Fruit fly (Drosophila melanogaster) whole organism, pupa: ENCODE results near the gene CG32645.

ENCODE experiments used
- CG13204 ChIP-seq: fragments of 200-800 bp; sonication (Bioruptor generic); optimal IDR thresholded peaks from 2 replicates; lab custom pipeline; 2018; ENCODE audit warnings: missing biosample characterization, mild to moderate bottlenecking, missing genetic modification characterization, moderate library complexity
- CG14655 ChIP-seq: fragments of 200-800 bp; sonication (Bioruptor generic); optimal IDR thresholded peaks from 3 replicates; lab custom pipeline; 2017; ENCODE audit warnings: mild to moderate bottlenecking, missing biosample characterization, missing genetic modification reagents, missing genetic modification characterization
- CG15710 ChIP-seq: fragments of 200-800 bp; sonication (Bioruptor generic); optimal IDR thresholded peaks from 2 replicates; lab custom pipeline; 2018; ENCODE audit warnings: missing biosample characterization, mild to moderate bottlenecking, missing genetic modification characterization, moderate library complexity
- CG17806 ChIP-seq: fragments of 200-800 bp; sonication (Bioruptor generic); optimal IDR thresholded peaks from 2 replicates; lab custom pipeline; 2018; ENCODE audit warnings: missing biosample characterization, mild to moderate bottlenecking, missing genetic modification characterization, moderate library complexity
- CG34367 ChIP-seq: fragments of 200-800 bp; sonication (Bioruptor generic); optimal IDR thresholded peaks from 2 replicates; lab custom pipeline; 2018; ENCODE audit warnings: missing biosample characterization, mild to moderate bottlenecking, missing genetic modification characterization
- CG4496 ChIP-seq: fragments of 200-800 bp; sonication (Bioruptor generic); IDR thresholded peaks from 3 replicates; pipeline ENCODE4 v1.3.6; 2022; ENCODE audit warnings: missing biosample characterization, missing genetic modification characterization
- CG8159 ChIP-seq: fragments of 200-800 bp; sonication (Bioruptor generic); optimal IDR thresholded peaks from 3 replicates; lab custom pipeline; 2018; ENCODE audit warnings: missing biosample characterization, mild to moderate bottlenecking, missing genetic modification characterization, moderate library complexity
- CG9948 ChIP-seq: fragments of 200-800 bp; sonication (Bioruptor generic); optimal IDR thresholded peaks from 2 replicates; lab custom pipeline; 2018; ENCODE audit warnings: missing biosample characterization, mild to moderate bottlenecking, missing genetic modification characterization, moderate library complexity
- D1 ChIP-seq: fragments of 200-800 bp; sonication (Bioruptor generic); optimal IDR thresholded peaks from 2 replicates; lab custom pipeline; 2018; ENCODE audit warnings: missing biosample characterization, mild to moderate bottlenecking, missing genetic modification characterization, moderate library complexity
- EcR ChIP-seq: fragments of 200-800 bp; sonication (Bioruptor generic); optimal IDR thresholded peaks from 3 replicates; lab custom pipeline; 2019; ENCODE audit warnings: missing biosample characterization, missing genetic modification characterization, mild to moderate bottlenecking, moderate library complexity, missing genetic modification reagents
- Pif1B ChIP-seq: fragments of 200-800 bp; sonication (Bioruptor generic); optimal IDR thresholded peaks from 3 replicates; lab custom pipeline; 2016; ENCODE audit warnings: missing biosample characterization, missing genetic modification characterization
- fd96Ca ChIP-seq: fragments of 200-800 bp; sonication (Bioruptor generic); IDR thresholded peaks from 3 replicates; pipeline ENCODE4 v1.3.6; 2022; ENCODE audit warnings: missing biosample characterization, missing genetic modification characterization
- rn ChIP-seq: fragments of 200-800 bp; sonication (Bioruptor generic); IDR thresholded peaks from 2 replicates; pipeline ENCODE4 v1.3.6; 2022; ENCODE audit warnings: missing biosample characterization, missing genetic modification characterization

DNA sequence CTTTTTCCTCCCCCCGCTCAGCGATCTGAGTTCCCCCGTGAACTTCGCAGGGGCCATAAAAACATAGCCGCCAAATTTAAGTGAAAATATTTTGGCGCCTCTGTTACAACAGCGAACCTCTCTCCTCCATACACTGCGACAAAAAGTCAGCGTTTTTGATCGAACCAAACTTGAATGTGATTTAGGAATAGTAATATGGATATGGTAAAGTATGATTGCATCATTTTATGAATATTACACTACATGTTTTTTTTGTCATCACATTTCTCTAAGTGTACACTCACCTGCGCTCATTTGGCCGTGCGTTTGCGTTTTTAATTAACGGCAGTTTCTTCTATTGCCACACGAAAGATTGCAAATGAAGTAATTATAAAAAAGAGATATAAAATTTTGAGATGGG is 3.3 kb upstream of the CG32645 start:
- no peak for TF ChIP-seq CG34367 (tag; lab: Kevin White, UChicago)
- TF ChIP-seq CG4496 (GFP tag; lab: Robert Waterston, UW), result peak; percentile 79; the same call in 2 of the 3 replicates
- TF ChIP-seq CG13204 (GFP tag; lab: Kevin White, UChicago), result no peak
- TF ChIP-seq CG8159 (tag; lab: Kevin White, UChicago), result peak; percentile 13
- peak; percentile 41 for TF ChIP-seq Pif1B (GFP tag; lab: Kevin White, UChicago)
- TF ChIP-seq CG15710 (tag; lab: Kevin White, UChicago), result no peak
- TF ChIP-seq CG14655, result peak; percentile 1
- TF ChIP-seq CG9948 (tag; lab: Kevin White, UChicago), result no peak
- TF ChIP-seq rn (GFP tag; lab: Robert Waterston, UW), result no peak
- TF ChIP-seq fd96Ca (GFP tag; lab: Robert Waterston, UW), result peak; percentile 72; the same call in 2 of the 3 replicates
- no peak for TF ChIP-seq D1 (tag; lab: Kevin White, UChicago)
- no peak for TF ChIP-seq EcR (GFP tag; lab: Kevin White, UChicago)
- TF ChIP-seq CG17806 (tag; lab: Kevin White, UChicago), result peak; percentile 32
